Worm (Caenorhabditis elegans) whole organism, late embryonic: ENCODE data around the gene nhr-190.

Source experiments
- fkh-10 ChIP-seq: fragments of 150-350 bp; optimal IDR thresholded peaks from 2 replicates; lab custom pipeline; 2014; ENCODE audit warnings: missing biosample characterization, missing genetic modification reagents, missing genetic modification characterization
- nfya-1 ChIP-seq: sonication (generic microtip); optimal IDR thresholded peaks from 2 replicates; lab custom pipeline; 2017; ENCODE audit warnings: missing genetic modification characterization, mild to moderate bottlenecking, missing compliant biosample characterization, antibody characterized with exemption, moderate library complexity

DNA sequence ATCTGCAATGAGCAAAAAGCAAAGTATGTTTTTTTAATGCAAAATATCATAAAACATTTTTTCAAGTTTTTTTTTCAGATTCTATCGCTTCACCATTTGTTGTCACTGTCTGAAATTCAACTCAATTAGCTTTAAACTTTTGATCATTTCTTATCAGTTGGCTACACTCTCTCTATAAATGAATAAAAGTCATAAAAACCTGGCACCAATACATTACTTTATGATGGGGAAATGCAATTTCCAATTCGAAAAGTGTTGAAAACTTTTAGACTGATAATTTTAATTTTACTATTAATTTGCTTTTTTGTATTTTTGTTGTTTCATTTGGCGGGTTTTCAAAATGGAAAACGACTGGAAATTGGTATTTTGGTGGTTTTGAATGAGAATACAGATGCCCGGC is 41.1 kb upstream of the nhr-190 start, which contains the start of gene F31F4.1:
- no peak for TF ChIP-seq fkh-10 (GFP tag; lab: Kevin White, UChicago)
- no peak for TF ChIP-seq nfya-1
